Worm (Caenorhabditis elegans) whole organism, L4/young adult: ENCODE data around the gene Y66D12A.11.

Source experiments
- W03F9.2 ChIP-seq: fragments of 150-350 bp; optimal IDR thresholded peaks from 2 replicates; lab custom pipeline; 2014; ENCODE audit warnings: missing biosample characterization, missing genetic modification characterization
- dao-5 ChIP-seq: sonication (generic microtip); optimal IDR thresholded peaks from 2 replicates; lab custom pipeline; 2016; ENCODE audit warnings: missing genotype, missing genetic modification characterization, moderate library complexity, missing compliant biosample characterization
- him-1 ChIP-seq: sonication (generic microtip); optimal IDR thresholded peaks from 2 replicates; lab custom pipeline; 2016; ENCODE audit warnings: missing genotype, missing genetic modification reagents, missing genetic modification characterization, missing compliant biosample characterization

- TF ChIP-seq him-1 (no peak), W03F9.2 (tag; lab: Kevin White, UChicago) (peak; percentile 58), dao-5 (tag; lab: Kevin White, UChicago) (no peak)
These were observed 39.2 kb upstream of the Y66D12A.11 start for ce11 chrIII:11524073-11524472.
